Worm (Caenorhabditis elegans): ENCODE results near the gene F38B6.4.

- TF ChIP-seq ztf-11 (tag; optimal IDR thresholded peaks at IDR 0.05) = no peak
- TF ChIP-seq elt-1 (tag; optimal IDR thresholded peaks at IDR 0.05; ENCODE audit: borderline replicate concordance, insufficient read depth) = no peak
- TF ChIP-seq snpc-4 (tag; optimal IDR thresholded peaks at IDR 0.05) = no peak
- no peak for TF ChIP-seq elt-3 (tag; optimal IDR thresholded peaks at IDR 0.05)
- TF ChIP-seq nhr-237 (tag; optimal IDR thresholded peaks at IDR 0.05) = no peak
- no peak for TF ChIP-seq ceh-43 (GFP tag; optimal IDR thresholded peaks at IDR 0.05)
- TF ChIP-seq ceh-83 (GFP tag; optimal IDR thresholded peaks at IDR 0.05) = no peak
- no peak for TF ChIP-seq ham-2 (GFP tag; optimal IDR thresholded peaks at IDR 0.05)
Observed at ce11 chrX:6654139-6654538, 20.5 kb upstream of the F38B6.4 start.
